Worm (Caenorhabditis elegans) whole organism, young adult: Measurements from ENCODE around the gene dis-3.

Source experiments
- F22D6.2 ChIP-seq: sonication (generic microtip); optimal IDR thresholded peaks from 2 replicates; lab custom pipeline; 2016; ENCODE audit warnings: mild to moderate bottlenecking, missing genetic modification characterization, missing compliant biosample characterization
- F23B12.7 ChIP-seq: sonication (generic microtip); optimal IDR thresholded peaks from 2 replicates; lab custom pipeline; 2017; ENCODE audit warnings: missing genetic modification characterization, mild to moderate bottlenecking, missing compliant biosample characterization, antibody characterized with exemption, moderate library complexity; ENCODE audit not compliant: insufficient read depth
- T07F8.4 ChIP-seq: sonication (generic microtip); optimal IDR thresholded peaks from 2 replicates; lab custom pipeline; 2016; ENCODE audit warnings: mild to moderate bottlenecking, missing genetic modification characterization, moderate library complexity, missing compliant biosample characterization
- T26A5.8 ChIP-seq: sonication (generic microtip); optimal IDR thresholded peaks from 2 replicates; lab custom pipeline; 2016; ENCODE audit warnings: missing genetic modification characterization, missing compliant biosample characterization
- Y53F4B.3 ChIP-seq: fragments of 200-800 bp; sonication (Bioruptor generic); IDR thresholded peaks from 2 replicates; pipeline ENCODE4 v1.3.6; 2022; ENCODE audit warnings: missing genetic modification reagents, missing genetic modification characterization, missing compliant biosample characterization
- Y79H2A.3 ChIP-seq: fragments of 200-800 bp; sonication (Bioruptor generic); conservative IDR thresholded peaks from 2 replicates; pipeline ENCODE4 v1.3.6; 2022; ENCODE audit warnings: missing genetic modification reagents, missing genetic modification characterization, missing compliant biosample characterization
- akir-1 ChIP-seq: fragments of 200-800 bp; sonication (Bioruptor generic); optimal IDR thresholded peaks from 2 replicates; lab custom pipeline; 2018; ENCODE audit warnings: mild to moderate bottlenecking, missing genetic modification characterization, moderate library complexity, missing compliant biosample characterization
- attf-3 ChIP-seq: fragments of 200-800 bp; sonication (Bioruptor generic); conservative IDR thresholded peaks from 2 replicates; pipeline ENCODE4 v1.3.6; 2022; ENCODE audit warnings: missing genetic modification reagents, missing genetic modification characterization, missing compliant biosample characterization
- attf-5 ChIP-seq: fragments of 200-800 bp; sonication (Bioruptor generic); optimal IDR thresholded peaks from 2 replicates; lab custom pipeline; 2018; ENCODE audit warnings: mild to moderate bottlenecking, missing genetic modification characterization, missing compliant biosample characterization
- attf-6 ChIP-seq: fragments of 200-800 bp; sonication (Bioruptor generic); IDR thresholded peaks from 2 replicates; pipeline ENCODE4 v1.3.6; 2022; ENCODE audit warnings: missing genetic modification reagents, missing genetic modification characterization, missing compliant biosample characterization
- ccch-3 ChIP-seq: fragments of 200-800 bp; sonication (Bioruptor generic); optimal IDR thresholded peaks from 2 replicates; lab custom pipeline; 2018; ENCODE audit warnings: mild to moderate bottlenecking, missing genetic modification characterization, missing compliant biosample characterization
- ceh-100 ChIP-seq: fragments of 200-800 bp; sonication (Bioruptor generic); IDR thresholded peaks from 2 replicates; pipeline ENCODE4 v1.3.6; 2022; ENCODE audit warnings: missing genetic modification reagents, missing genetic modification characterization, missing compliant biosample characterization
- ceh-91 ChIP-seq: fragments of 200-800 bp; sonication (Bioruptor generic); IDR thresholded peaks from 2 replicates; pipeline ENCODE4 v1.3.6; 2022; ENCODE audit warnings: missing genetic modification reagents, missing genetic modification characterization, missing compliant biosample characterization
- efl-1 ChIP-seq: fragments of 150-350 bp; optimal IDR thresholded peaks from 2 replicates; lab custom pipeline; 2014; ENCODE audit warnings: missing biosample characterization, missing genetic modification reagents, missing genetic modification characterization
- egrh-3 ChIP-seq: fragments of 200-800 bp; sonication (Bioruptor generic); IDR thresholded peaks from 2 replicates; pipeline ENCODE4 v1.3.6; 2022; ENCODE audit warnings: missing genetic modification reagents, missing genetic modification characterization, missing compliant biosample characterization
- him-1 ChIP-seq: sonication (generic microtip); optimal IDR thresholded peaks from 2 replicates; lab custom pipeline; 2016; ENCODE audit warnings: missing genotype, missing genetic modification reagents, missing genetic modification characterization, missing compliant biosample characterization
- hmg-1.2 ChIP-seq: fragments of 200-800 bp; sonication (Bioruptor generic); IDR thresholded peaks from 2 replicates; pipeline ENCODE4 v1.3.6; 2022; ENCODE audit warnings: missing genetic modification reagents, missing genetic modification characterization, missing compliant biosample characterization
- hmg-20 ChIP-seq: fragments of 200-800 bp; sonication (Bioruptor generic); IDR thresholded peaks from 2 replicates; pipeline ENCODE4 v1.3.6; 2022; ENCODE audit warnings: missing genetic modification reagents, missing genetic modification characterization, missing compliant biosample characterization
- let-607 ChIP-seq, 2 experiments: fragments of 200-800 bp in 1 of 2; sonication (Bioruptor generic) in 1 of 2; sonication (generic microtip) in 1 of 2; optimal IDR thresholded peaks; 2 replicates each; lab custom pipeline; 2016 to 2018; ENCODE audit warnings: mild to moderate bottlenecking in 2 of 2, missing compliant biosample characterization in 2 of 2, missing genetic modification characterization in 2 of 2, moderate library complexity in 2 of 2, missing genotype in 1 of 2
- lsl-1 ChIP-seq: fragments of 200-800 bp; sonication (Bioruptor generic); optimal IDR thresholded peaks from 2 replicates; lab custom pipeline; 2018; ENCODE audit warnings: mild to moderate bottlenecking, missing genetic modification characterization, moderate library complexity, missing compliant biosample characterization
- lsy-27 ChIP-seq: sonication (generic microtip); optimal IDR thresholded peaks from 2 replicates; lab custom pipeline; 2017; ENCODE audit warnings: missing genetic modification characterization, mild to moderate bottlenecking, missing compliant biosample characterization, antibody characterized with exemption, missing genotype, borderline replicate concordance; ENCODE audit not compliant: insufficient read depth
- madf-6 ChIP-seq: fragments of 200-800 bp; sonication (Bioruptor generic); IDR thresholded peaks from 2 replicates; pipeline ENCODE4 v1.3.6; 2022; ENCODE audit warnings: missing genetic modification reagents, missing genetic modification characterization, missing compliant biosample characterization
- madf-8 ChIP-seq: fragments of 200-800 bp; sonication (Bioruptor generic); conservative IDR thresholded peaks from 2 replicates; pipeline ENCODE4 v1.3.6; 2022; ENCODE audit warnings: missing genetic modification reagents, missing genetic modification characterization, missing compliant biosample characterization
- mel-28 ChIP-seq: sonication (generic microtip); optimal IDR thresholded peaks from 2 replicates; lab custom pipeline; 2016; ENCODE audit warnings: borderline replicate concordance, mild to moderate bottlenecking, missing genetic modification characterization, missing compliant biosample characterization
- mes-4 ChIP-seq: sonication (generic microtip); optimal IDR thresholded peaks from 2 replicates; lab custom pipeline; 2016; ENCODE audit warnings: missing genotype, missing genetic modification characterization, missing compliant biosample characterization
- nfya-2 ChIP-seq: fragments of 200-800 bp; sonication (Bioruptor generic); IDR thresholded peaks from 2 replicates; pipeline ENCODE4 v1.3.6; 2022; ENCODE audit warnings: missing genetic modification reagents, missing genetic modification characterization, missing compliant biosample characterization
- nfyb-1 ChIP-seq: fragments of 200-800 bp; sonication (Bioruptor generic); IDR thresholded peaks from 2 replicates; pipeline ENCODE4 v1.3.6; 2022; ENCODE audit warnings: missing genetic modification reagents, missing genetic modification characterization, missing compliant biosample characterization
- pbrm-1 ChIP-seq: fragments of 200-800 bp; sonication (Bioruptor generic); IDR thresholded peaks from 2 replicates; pipeline ENCODE4 v1.3.6; 2022; ENCODE audit warnings: missing genetic modification reagents, missing genetic modification characterization, missing compliant biosample characterization
- rec-8 ChIP-seq, 2 experiments: sonication (generic microtip); optimal IDR thresholded peaks; 2 replicates each; lab custom pipeline; 2016; ENCODE audit warnings: mild to moderate bottlenecking in 2 of 2, missing genetic modification characterization in 2 of 2, missing genetic modification reagents in 2 of 2, missing genotype in 2 of 2, missing biosample characterization in 1 of 2, missing compliant biosample characterization in 1 of 2, moderate library complexity in 1 of 2
- rpc-1 ChIP-seq, 2 experiments: fragments of 150-350 bp in 1 of 2; sonication (generic microtip) in 1 of 2; optimal IDR thresholded peaks; 2 replicates each; lab custom pipeline; 2014 to 2018; ENCODE audit warnings: missing biosample characterization in 1 of 2, missing genetic modification characterization in 1 of 2, missing genetic modification reagents in 1 of 2, missing genotype in 1 of 2
- sea-2 ChIP-seq: fragments of 200-800 bp; sonication (Bioruptor generic); IDR thresholded peaks from 2 replicates; pipeline ENCODE4 v1.3.6; 2022; ENCODE audit warnings: missing genetic modification characterization, missing compliant biosample characterization
- snpc-1.1 ChIP-seq: sonication (generic microtip); optimal IDR thresholded peaks from 2 replicates; lab custom pipeline; 2017; ENCODE audit warnings: missing genetic modification characterization, mild to moderate bottlenecking, missing compliant biosample characterization, antibody characterized with exemption, moderate library complexity, missing genotype, missing genetic modification reagents; ENCODE audit not compliant: insufficient read depth
- snpc-1.3 ChIP-seq: sonication (generic microtip); optimal IDR thresholded peaks from 2 replicates; lab custom pipeline; 2017; ENCODE audit warnings: missing genetic modification characterization, mild to moderate bottlenecking, missing compliant biosample characterization, antibody characterized with exemption, moderate library complexity, missing genotype, missing genetic modification reagents; ENCODE audit not compliant: insufficient read depth
- snpc-4 ChIP-seq, 5 experiments: fragments of 150-350 bp in 1 of 5; sonication (generic microtip) in 4 of 5; optimal IDR thresholded peaks; 2 replicates each; lab custom pipeline; 2014 to 2018; ENCODE audit warnings: missing genetic modification characterization in 5 of 5, missing biosample characterization in 3 of 5, antibody characterized with exemption in 2 of 5, mild to moderate bottlenecking in 2 of 5, missing compliant biosample characterization in 2 of 5, missing genotype in 2 of 5, moderate library complexity in 2 of 5, missing genetic modification reagents in 1 of 5
- tlf-1 ChIP-seq: fragments of 200-800 bp; sonication (Bioruptor generic); optimal IDR thresholded peaks from 2 replicates; lab custom pipeline; 2018; ENCODE audit warnings: mild to moderate bottlenecking, missing genetic modification characterization, missing compliant biosample characterization
- unc-130 ChIP-seq: sonication (generic microtip); optimal IDR thresholded peaks from 2 replicates; lab custom pipeline; 2016; ENCODE audit warnings: missing genetic modification reagents, missing genetic modification characterization, missing compliant biosample characterization
- unc-62 ChIP-seq: fragments of 150-350 bp; optimal IDR thresholded peaks from 2 replicates; lab custom pipeline; 2014; ENCODE audit warnings: missing biosample characterization, missing genetic modification reagents, missing genetic modification characterization
- zfh-2 ChIP-seq: fragments of 200-800 bp; sonication (Bioruptor generic); conservative IDR thresholded peaks from 2 replicates; pipeline ENCODE4 v1.3.6; 2022; ENCODE audit warnings: missing genetic modification reagents, missing genetic modification characterization, missing compliant biosample characterization
- ztf-18 ChIP-seq: sonication (generic microtip); optimal IDR thresholded peaks from 2 replicates; lab custom pipeline; 2016; ENCODE audit warnings: missing genotype, mild to moderate bottlenecking, missing genetic modification characterization, missing compliant biosample characterization
- ztf-3 ChIP-seq: fragments of 200-800 bp; sonication (Bioruptor generic); optimal IDR thresholded peaks from 2 replicates; lab custom pipeline; 2018; ENCODE audit warnings: mild to moderate bottlenecking, missing genetic modification characterization, missing compliant biosample characterization
- ztf-6 ChIP-seq: fragments of 200-800 bp; sonication (Bioruptor generic); IDR thresholded peaks from 2 replicates; pipeline ENCODE4 v1.3.6; 2022; ENCODE audit warnings: missing genetic modification reagents, missing genetic modification characterization, missing compliant biosample characterization

dis-3 gene

ce11 chrIV:10071121-10071520 is 25.9 kb upstream of the dis-3 start:
- TF ChIP-seq egrh-3 (GFP tag; lab: Robert Waterston, UW) (peak; percentile 57; the same call in 1 of the 2 replicates), madf-8 (GFP tag; lab: Robert Waterston, UW) (peak; percentile 38; the same call in 1 of the 2 replicates), madf-6 (GFP tag; lab: Robert Waterston, UW) (peak; percentile 75), efl-1 (GFP tag; lab: Kevin White, UChicago) (peak; percentile 42)

- no peak for TF ChIP-seq attf-6 (GFP tag; lab: Robert Waterston, UW)
- no peak for TF ChIP-seq snpc-4 (GFP tag; optimal IDR thresholded peaks at IDR 0.05; lab: Kevin White, UChicago)
- TF ChIP-seq snpc-4 (tag; optimal IDR thresholded peaks at IDR 0.05; lab: Kevin White, UChicago): no peak
- TF ChIP-seq him-1 (tag; lab: Kevin White, UChicago): no peak
- no peak for TF ChIP-seq unc-130 (GFP tag; lab: Kevin White, UChicago)
- no peak for TF ChIP-seq madf-8 (GFP tag; lab: Robert Waterston, UW)
- no peak for TF ChIP-seq attf-5
- TF ChIP-seq snpc-1.3 (tag; lab: Kevin White, UChicago): no peak
- TF ChIP-seq tlf-1: no peak
- TF ChIP-seq rec-8 (tag; optimal IDR thresholded peaks at IDR 0.05; lab: Kevin White, UChicago): no peak
- TF ChIP-seq F23B12.7 (tag; lab: Kevin White, UChicago): no peak
- TF ChIP-seq ccch-3 (GFP tag; lab: Kevin White, UChicago): no peak
- no peak for TF ChIP-seq T07F8.4 (tag; lab: Kevin White, UChicago)
Observed at ce11 chrIV:10072527-10072926, 24.5 kb upstream of the dis-3 start, which contains the start of gene W01B6.3. Gene W01B6.3, minus strand, starts transcription at chrIV:10072627.

- TF ChIP-seq nfya-2 (no peak), rec-8 (tag; optimal IDR thresholded peaks at IDR 0.05; lab: Kevin White, UChicago) (no peak), lsl-1 (GFP tag; lab: Kevin White, UChicago) (no peak), akir-1 (GFP tag; lab: Kevin White, UChicago) (no peak), ztf-3 (GFP tag; lab: Kevin White, UChicago) (no peak), T26A5.8 (tag; lab: Kevin White, UChicago) (no peak), mes-4 (tag; lab: Kevin White, UChicago) (no peak), mel-28 (tag; lab: Kevin White, UChicago) (no peak), ceh-100 (no peak), sea-2 (GFP tag; lab: Robert Waterston, UW) (no peak), unc-62 (GFP tag; lab: Kevin White, UChicago) (no peak), ztf-6 (GFP tag; lab: Robert Waterston, UW) (no peak), snpc-1.3 (tag; lab: Kevin White, UChicago) (no peak), hmg-1.2 (GFP tag; lab: Robert Waterston, UW) (no peak), F22D6.2 (tag; lab: Kevin White, UChicago) (no peak), ceh-91 (GFP tag; lab: Robert Waterston, UW) (no peak), nfyb-1 (GFP tag; lab: Robert Waterston, UW) (no peak)
Observed at ce11 chrIV:10075034-10075510, 21.9 kb upstream of the dis-3 start, which contains the start of the genes ttbk-4 and W01B6.4. Gene ttbk-4, minus strand, starts transcription at chrIV:10075134. Gene W01B6.4, plus strand, starts transcription at chrIV:10075460.

- TF ChIP-seq tlf-1 (no peak), lsy-27 (no peak), attf-3 (GFP tag; lab: Robert Waterston, UW) (no peak), pbrm-1 (GFP tag; lab: Robert Waterston, UW) (no peak), let-607 (tag; optimal IDR thresholded peaks at IDR 0.05; lab: Kevin White, UChicago) (no peak), rpc-1 (optimal IDR thresholded peaks at IDR 0.05; lab: Kevin White, UChicago) (no peak), rpc-1 (tag; optimal IDR thresholded peaks at IDR 0.05; lab: Kevin White, UChicago) (no peak), zfh-2 (GFP tag; lab: Robert Waterston, UW) (no peak), egrh-3 (GFP tag; lab: Robert Waterston, UW) (no peak), ztf-18 (tag; lab: Kevin White, UChicago) (no peak), Y53F4B.3 (GFP tag; lab: Robert Waterston, UW) (no peak), snpc-1.3 (tag; lab: Kevin White, UChicago) (no peak), hmg-20 (GFP tag; lab: Robert Waterston, UW) (no peak), Y79H2A.3 (GFP tag; lab: Robert Waterston, UW) (no peak), snpc-1.1 (tag; lab: Kevin White, UChicago) (no peak)
Observed at ce11 chrIV:10075899-10076298, 21.1 kb upstream of the dis-3 start, which contains the start of gene W01B6.5. Gene W01B6.5, plus strand, starts transcription at chrIV:10076199.
